Fruit fly (Drosophila melanogaster) whole organism, wandering third instar larva: ENCODE measurements around the gene Gale.

Source experiments
- Abd-B ChIP-seq: fragments of >200 bp; optimal IDR thresholded peaks from 2 replicates; lab custom pipeline; 2017; ENCODE audit warnings: missing biosample characterization, missing genetic modification characterization
- CG32264 ChIP-seq: fragments of 200-800 bp; sonication (Bioruptor generic); optimal IDR thresholded peaks from 2 replicates; lab custom pipeline; 2016; ENCODE audit warnings: missing biosample characterization, missing genetic modification characterization
- CrebA ChIP-seq: fragments of 200-800 bp; sonication (Bioruptor generic); optimal IDR thresholded peaks from 2 replicates; lab custom pipeline; 2016; ENCODE audit warnings: missing biosample characterization, mild to moderate bottlenecking, missing genetic modification characterization, borderline replicate concordance
- Dif ChIP-seq: fragments of 200-275, 200-300 bp; sonication (Bioruptor generic); optimal IDR thresholded peaks from 2 replicates; lab custom pipeline; 2018; ENCODE audit warnings: missing biosample characterization, missing genetic modification characterization; ENCODE audit not compliant: partially characterized antibody
- GATAd ChIP-seq: sonication (Bioruptor generic); optimal IDR thresholded peaks from 2 replicates; lab custom pipeline; 2016; ENCODE audit warnings: missing biosample characterization, missing genetic modification characterization
- HLH106 ChIP-seq: fragments of 200-800 bp; optimal IDR thresholded peaks from 3 replicates; lab custom pipeline; 2019; ENCODE audit warnings: missing biosample characterization, mild to moderate bottlenecking, missing genetic modification characterization, moderate library complexity
- Hnf4 ChIP-seq: fragments of 200-800 bp; sonication (Bioruptor generic); optimal IDR thresholded peaks from 2 replicates; lab custom pipeline; 2016; ENCODE audit warnings: missing biosample characterization, mild to moderate bottlenecking, missing genetic modification characterization
- Hr78 ChIP-seq: fragments of >200 bp; optimal IDR thresholded peaks from 2 replicates; lab custom pipeline; 2017; ENCODE audit warnings: missing biosample characterization, missing genetic modification characterization
- Hr83 ChIP-seq: fragments of 200-300 bp; sonication (Bioruptor generic); optimal IDR thresholded peaks from 2 replicates; lab custom pipeline; 2016; ENCODE audit warnings: missing biosample characterization, mild to moderate bottlenecking, missing genetic modification characterization, moderate library complexity; ENCODE audit not compliant: poor library complexity, severe bottlenecking
- Jra ChIP-seq: sonication (Bioruptor generic); optimal IDR thresholded peaks from 2 replicates; lab custom pipeline; 2016; ENCODE audit warnings: missing biosample characterization, missing genetic modification characterization
- Mio ChIP-seq: sonication (Bioruptor generic); optimal IDR thresholded peaks from 2 replicates; lab custom pipeline; 2016; ENCODE audit warnings: missing biosample characterization, missing genetic modification characterization
- Myc ChIP-seq: fragments of >200 bp; optimal IDR thresholded peaks from 2 replicates; lab custom pipeline; 2017
- N ChIP-seq: fragments of >200 bp; optimal IDR thresholded peaks from 2 replicates; lab custom pipeline; 2018; ENCODE audit warnings: missing biosample characterization, missing external identifiers, missing genetic modification characterization
- OdsH ChIP-seq: fragments of 200-800 bp; sonication (Bioruptor generic); optimal IDR thresholded peaks from 2 replicates; lab custom pipeline; 2016; ENCODE audit warnings: missing biosample characterization, mild to moderate bottlenecking, missing genetic modification characterization
- Rel ChIP-seq, 2 experiments: fragments of 200-800 bp; sonication (Bioruptor generic) in 1 of 2; optimal IDR thresholded peaks; 2 replicates in 1 of 2; 3 replicates in 1 of 2; lab custom pipeline; 2016 to 2019; ENCODE audit warnings: mild to moderate bottlenecking in 2 of 2, missing biosample characterization in 2 of 2, missing genetic modification characterization in 2 of 2, moderate library complexity in 1 of 2
- Vsx2 ChIP-seq: fragments of 200-300, 225-300 bp; sonication (Bioruptor generic); optimal IDR thresholded peaks from 2 replicates; lab custom pipeline; 2018; ENCODE audit warnings: missing biosample characterization, missing genetic modification characterization; ENCODE audit not compliant: partially characterized antibody
- br ChIP-seq: fragments of 200-800 bp; sonication (Bioruptor generic); optimal IDR thresholded peaks from 2 replicates; lab custom pipeline; 2016; ENCODE audit warnings: missing biosample characterization, missing genetic modification characterization
- brk ChIP-seq: fragments of 200-800 bp; sonication (Bioruptor generic); optimal IDR thresholded peaks from 2 replicates; lab custom pipeline; 2016; ENCODE audit warnings: missing biosample characterization, mild to moderate bottlenecking, missing genetic modification characterization
- dmrt93B ChIP-seq: fragments of 200-800 bp; sonication (Bioruptor generic); optimal IDR thresholded peaks from 2 replicates; lab custom pipeline; 2018; ENCODE audit warnings: missing biosample characterization, mild to moderate bottlenecking, missing genetic modification characterization
- dsf ChIP-seq: sonication (Bioruptor generic); optimal IDR thresholded peaks from 2 replicates; lab custom pipeline; 2016; ENCODE audit warnings: missing biosample characterization, missing genetic modification characterization, borderline replicate concordance
- ey ChIP-seq: fragments of 200-800 bp; sonication (Bioruptor generic); optimal IDR thresholded peaks from 2 replicates; lab custom pipeline; 2016; ENCODE audit warnings: missing biosample characterization, missing genetic modification characterization
- foxo ChIP-seq, 2 experiments: fragments of 200-800 bp; sonication (Bioruptor generic); optimal IDR thresholded peaks; 2 replicates in 1 of 2; 3 replicates in 1 of 2; lab custom pipeline; 2016 to 2017; ENCODE audit warnings: missing biosample characterization in 2 of 2, missing genetic modification characterization in 2 of 2
- fru ChIP-seq: fragments of 200-800 bp; sonication (Bioruptor generic); optimal IDR thresholded peaks from 3 replicates; lab custom pipeline; 2016; ENCODE audit warnings: missing biosample characterization, mild to moderate bottlenecking, missing genetic modification characterization
- h ChIP-seq: fragments of 200-800 bp; sonication (Bioruptor generic); optimal IDR thresholded peaks from 3 replicates; lab custom pipeline; 2016; ENCODE audit warnings: missing biosample characterization, mild to moderate bottlenecking, missing genetic modification characterization
- jim ChIP-seq: fragments of 175-275, 200-325 bp; sonication (Bioruptor generic); optimal IDR thresholded peaks from 2 replicates; lab custom pipeline; 2016; ENCODE audit warnings: missing biosample characterization, mild to moderate bottlenecking, missing genetic modification characterization
- lola ChIP-seq: fragments of >200 bp; optimal IDR thresholded peaks from 2 replicates; lab custom pipeline; 2017; ENCODE audit warnings: missing biosample characterization, missing genetic modification characterization
- psq ChIP-seq: fragments of 200-800 bp; sonication (Bioruptor generic); optimal IDR thresholded peaks from 3 replicates; lab custom pipeline; 2017; ENCODE audit warnings: missing biosample characterization, mild to moderate bottlenecking, missing genetic modification characterization, moderate library complexity
- rgr ChIP-seq: fragments of 200-800 bp; sonication (Bioruptor generic); optimal IDR thresholded peaks from 3 replicates; lab custom pipeline; 2016; ENCODE audit warnings: missing biosample characterization, mild to moderate bottlenecking, missing genetic modification characterization
- sv ChIP-seq: fragments of 200-800 bp; sonication (Bioruptor generic); optimal IDR thresholded peaks from 3 replicates; lab custom pipeline; 2016; ENCODE audit warnings: missing biosample characterization, missing genetic modification characterization
- tai ChIP-seq: sonication (Bioruptor generic); optimal IDR thresholded peaks from 2 replicates; lab custom pipeline; 2016; ENCODE audit warnings: missing biosample characterization, missing genetic modification characterization
- woc ChIP-seq: sonication (Bioruptor generic); optimal IDR thresholded peaks from 2 replicates; lab custom pipeline; 2016; ENCODE audit warnings: missing biosample characterization, mild to moderate bottlenecking, missing genetic modification characterization

Gene Gale

DNA sequence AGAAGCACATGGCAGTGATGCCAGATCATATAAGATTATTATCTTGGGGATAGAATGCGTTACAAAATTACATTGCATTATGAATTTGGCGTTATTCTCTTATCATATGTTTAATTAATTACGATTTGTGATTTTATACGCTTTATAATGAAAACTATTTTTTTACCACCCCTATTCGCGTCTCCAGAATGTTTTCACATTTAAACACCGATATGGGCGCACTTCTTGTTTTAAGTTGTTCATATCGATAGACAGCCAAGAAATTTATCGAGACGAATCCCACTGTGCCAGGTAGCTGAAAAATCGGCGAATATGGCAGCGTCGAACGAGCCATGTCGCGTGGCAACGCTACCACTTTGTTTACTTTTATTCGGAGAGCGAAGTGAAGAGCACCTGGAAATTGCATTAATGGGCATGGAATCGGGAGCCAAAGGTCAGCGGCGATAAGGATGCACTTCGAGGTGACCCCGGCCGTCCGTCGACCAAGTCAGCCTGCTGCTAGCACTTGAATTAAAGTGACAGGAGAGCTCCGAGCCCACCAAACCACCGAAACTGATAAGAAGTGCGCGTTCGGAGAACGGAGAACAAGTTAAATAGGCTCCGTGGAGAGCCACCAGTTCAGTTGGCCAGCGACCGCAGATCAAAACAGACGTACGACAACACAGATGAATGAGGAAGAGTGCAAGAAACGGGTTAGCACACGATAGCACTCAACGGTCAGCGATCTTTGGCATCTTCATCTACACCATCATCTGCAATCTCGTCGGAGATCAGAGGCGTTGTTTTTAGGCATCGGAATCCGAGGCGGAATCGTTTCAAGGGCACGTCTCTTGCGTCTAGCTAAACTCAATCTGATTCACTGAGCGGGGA lies at the start of gene Gale:
TSS of gene Gale (plus strand) at position 401 of the 870 bp plus-strand sequence.
- no peak for TF ChIP-seq HLH106 (tag; lab: Kevin White, UChicago)
- TF ChIP-seq Myc (lab: Kevin White, UChicago), result peak; percentile 25
- peak; percentile 68 for TF ChIP-seq Dif (GFP tag; lab: Kevin White, UChicago)
- TF ChIP-seq Mio, result no peak
- no peak for TF ChIP-seq CG32264
- no peak for TF ChIP-seq ey
- TF ChIP-seq lola, result no peak
- TF ChIP-seq OdsH (GFP tag; lab: Kevin White, UChicago), result no peak
- no peak for TF ChIP-seq Rel (GFP tag; optimal IDR thresholded peaks at IDR 0.05; lab: Kevin White, UChicago)
- peak; percentile 93 for TF ChIP-seq Rel (tag; optimal IDR thresholded peaks at IDR 0.05; lab: Kevin White, UChicago)
- TF ChIP-seq Hr83 (GFP tag; lab: Kevin White, UChicago), result peak; percentile 28
- no peak for TF ChIP-seq Hnf4 (GFP tag; lab: Kevin White, UChicago)
- TF ChIP-seq CrebA (GFP tag; lab: Kevin White, UChicago), result no peak
- no peak for TF ChIP-seq Vsx2 (GFP tag; lab: Kevin White, UChicago)

DNA sequence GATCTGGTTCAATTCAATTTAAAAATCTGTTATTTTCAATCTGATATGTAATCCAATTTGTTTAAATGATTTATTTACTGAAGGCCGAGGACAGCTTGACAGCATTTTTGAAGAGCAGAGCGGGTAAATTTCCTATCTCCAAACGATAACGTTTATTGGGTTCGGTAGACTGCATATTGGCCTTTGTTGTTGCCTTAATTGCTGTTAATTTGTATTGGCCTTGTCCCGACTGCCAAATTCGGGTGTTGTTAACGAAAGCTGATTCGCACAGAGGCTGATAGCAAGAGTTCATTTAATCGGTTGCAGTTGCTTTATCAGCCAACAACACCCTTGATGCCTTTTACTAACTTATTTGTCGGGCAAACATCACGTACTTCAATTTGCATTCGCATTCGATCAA lies 47.3 kb upstream of the Gale start:
- TF ChIP-seq Rel (GFP tag; optimal IDR thresholded peaks at IDR 0.05; lab: Kevin White, UChicago) (no peak), Rel (tag; optimal IDR thresholded peaks at IDR 0.05; lab: Kevin White, UChicago) (peak; percentile 28), psq (no peak), rgr (no peak), br (GFP tag; lab: Kevin White, UChicago) (peak; percentile 9), OdsH (GFP tag; lab: Kevin White, UChicago) (no peak), N (GFP tag; lab: Kevin White, UChicago) (no peak), CrebA (GFP tag; lab: Kevin White, UChicago) (no peak), tai (GFP tag; lab: Kevin White, UChicago) (no peak), Hr83 (GFP tag; lab: Kevin White, UChicago) (no peak), Dif (GFP tag; lab: Kevin White, UChicago) (no peak), h (GFP tag; lab: Kevin White, UChicago) (peak; percentile 5), sv (GFP tag; lab: Kevin White, UChicago) (no peak), HLH106 (tag; lab: Kevin White, UChicago) (no peak)

DNA sequence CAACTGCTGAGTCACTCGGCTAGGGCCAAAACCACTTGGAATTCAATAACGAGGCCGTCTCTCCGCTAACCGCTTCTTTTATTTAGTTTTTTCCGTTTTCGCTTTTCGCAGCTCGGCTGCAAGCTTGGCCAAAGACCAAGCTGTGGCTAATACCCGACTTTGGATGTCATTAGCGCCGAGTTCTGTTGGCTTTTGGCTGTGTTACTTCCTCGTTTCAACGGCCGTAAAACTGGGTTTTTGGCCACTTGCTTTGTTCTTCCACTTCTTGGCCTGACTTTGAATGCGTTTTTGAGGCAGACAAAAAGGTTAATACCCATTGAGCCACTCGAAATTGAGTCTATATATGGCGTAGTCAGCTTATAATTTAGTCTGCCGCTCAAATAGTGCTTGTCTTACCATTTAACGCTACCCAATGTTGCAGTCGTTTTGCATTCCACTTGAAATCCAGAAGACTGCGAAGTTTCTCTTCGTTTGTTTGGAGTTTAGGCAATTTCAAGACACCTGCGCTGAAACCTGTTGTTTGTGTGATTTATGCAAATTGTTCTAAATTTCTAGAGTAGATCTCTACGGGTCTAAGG lies 46.7 kb upstream of the Gale start:
- TF ChIP-seq fru (no peak), psq (no peak), Myc (lab: Kevin White, UChicago) (no peak), brk (GFP tag; lab: Kevin White, UChicago) (no peak), Rel (GFP tag; optimal IDR thresholded peaks at IDR 0.05; lab: Kevin White, UChicago) (no peak), Rel (tag; optimal IDR thresholded peaks at IDR 0.05; lab: Kevin White, UChicago) (no peak), h (GFP tag; lab: Kevin White, UChicago) (no peak), dmrt93B (GFP tag; lab: Kevin White, UChicago) (no peak), lola (no peak), br (GFP tag; lab: Kevin White, UChicago) (no peak), Hr78 (GFP tag; lab: Kevin White, UChicago) (no peak), Hnf4 (GFP tag; lab: Kevin White, UChicago) (no peak), foxo (GFP tag; optimal IDR thresholded peaks at IDR 0.05; lab: Kevin White, UChicago) (no peak), sv (GFP tag; lab: Kevin White, UChicago) (no peak), N (GFP tag; lab: Kevin White, UChicago) (no peak), HLH106 (tag; lab: Kevin White, UChicago) (no peak), Jra (GFP tag; lab: Kevin White, UChicago) (no peak), OdsH (GFP tag; lab: Kevin White, UChicago) (no peak), tai (GFP tag; lab: Kevin White, UChicago) (no peak)
- TF ChIP-seq, all 38 proteins: peak for 0

DNA sequence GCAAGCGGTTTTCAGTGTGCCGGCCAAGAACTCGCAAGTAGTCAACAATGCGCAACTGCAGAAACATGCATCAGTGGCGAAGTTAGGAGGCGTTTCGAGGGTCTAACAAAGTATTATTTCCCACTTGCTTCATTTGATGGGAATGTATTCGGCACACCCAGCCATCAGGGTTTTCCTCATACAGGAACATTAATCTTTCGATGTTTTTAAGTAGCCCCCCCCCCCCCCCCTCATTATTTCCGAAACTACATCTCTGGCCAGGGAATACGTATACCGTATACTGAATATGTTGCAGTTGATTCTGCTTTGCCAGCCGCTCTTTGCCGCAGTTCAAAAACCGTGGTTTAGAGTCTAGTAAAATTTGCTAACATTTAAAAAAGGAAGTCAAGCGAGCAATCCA lies 45.8 kb upstream of the Gale start:
- no peak for TF ChIP-seq woc (GFP tag; lab: Kevin White, UChicago)
- no peak for TF ChIP-seq br (GFP tag; lab: Kevin White, UChicago)
- peak; percentile 70 for TF ChIP-seq HLH106 (tag; lab: Kevin White, UChicago)
- no peak for TF ChIP-seq Hr83 (GFP tag; lab: Kevin White, UChicago)
- no peak for TF ChIP-seq Dif (GFP tag; lab: Kevin White, UChicago)
- no peak for TF ChIP-seq sv (GFP tag; lab: Kevin White, UChicago)
- TF ChIP-seq lola, result no peak
- peak in 1 of 2 experiments; percentile 27 for TF ChIP-seq foxo (GFP tag; optimal IDR thresholded peaks at IDR 0.05; lab: Kevin White, UChicago)
- no peak for TF ChIP-seq psq
- TF ChIP-seq rgr, result no peak
- no peak for TF ChIP-seq jim (GFP tag; lab: Kevin White, UChicago)
- TF ChIP-seq CG32264, result no peak
- no peak for TF ChIP-seq Vsx2 (GFP tag; lab: Kevin White, UChicago)
- no peak for TF ChIP-seq fru
- no peak for TF ChIP-seq Rel (GFP tag; optimal IDR thresholded peaks at IDR 0.05; lab: Kevin White, UChicago)
- TF ChIP-seq Rel (tag; optimal IDR thresholded peaks at IDR 0.05; lab: Kevin White, UChicago), result no peak
- TF ChIP-seq Jra (GFP tag; lab: Kevin White, UChicago), result no peak
- no peak for TF ChIP-seq ey
- no peak for TF ChIP-seq GATAd (GFP tag; lab: Kevin White, UChicago)
- peak; percentile 9 for TF ChIP-seq h (GFP tag; lab: Kevin White, UChicago)
- TF ChIP-seq CrebA (GFP tag; lab: Kevin White, UChicago), result no peak
- no peak for TF ChIP-seq Hnf4 (GFP tag; lab: Kevin White, UChicago)
- TF ChIP-seq Abd-B (GFP tag; lab: Kevin White, UChicago), result no peak
- no peak for TF ChIP-seq dsf
- TF ChIP-seq Myc (lab: Kevin White, UChicago), result no peak
- TF ChIP-seq OdsH (GFP tag; lab: Kevin White, UChicago), result no peak
